Worm (Caenorhabditis elegans): ENCODE measurements around the gene T15B7.15.

The T15B7.15 gene

DNA sequence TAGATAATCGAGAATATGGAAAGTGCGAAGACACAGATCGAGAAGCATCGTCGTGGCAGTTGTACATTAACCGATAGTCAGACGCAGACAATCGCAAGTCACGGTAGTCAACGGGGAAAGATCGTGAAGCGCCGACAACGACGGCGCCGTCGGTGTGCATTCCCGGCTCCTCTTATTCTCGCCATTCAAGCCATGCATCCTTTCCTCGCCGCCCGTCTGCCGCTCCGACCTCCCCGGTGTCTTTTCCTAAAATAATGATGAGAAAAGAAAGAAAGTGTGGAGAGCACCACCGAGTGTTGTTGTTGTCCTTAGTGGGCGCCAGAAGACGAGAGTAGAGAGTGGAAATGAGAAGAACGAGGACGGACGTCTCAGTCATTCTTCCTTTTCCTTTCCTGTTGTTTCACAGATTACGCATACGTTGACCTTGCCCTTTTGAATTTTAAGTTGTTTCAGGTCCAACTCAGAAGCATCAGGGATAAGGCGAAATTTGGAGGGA lies 44.7 kb downstream of the T15B7.15 start, which contains the start of gene ZC404.1:
TSS of gene ZC404.1 (plus strand) at position 446 of the 496 bp plus-strand sequence.
- no peak for TF ChIP-seq nhr-11 (tag; optimal IDR thresholded peaks at IDR 0.05)
- TF ChIP-seq unc-62 (GFP tag; optimal IDR thresholded peaks at IDR 0.05), result no peak
- TF ChIP-seq ama-1 (optimal IDR thresholded peaks at IDR 0.05), result no peak
- no peak for TF ChIP-seq fkh-4 (tag; optimal IDR thresholded peaks at IDR 0.05; ENCODE audit: borderline replicate concordance)
- no peak for TF ChIP-seq dpl-1 (GFP tag; optimal IDR thresholded peaks at IDR 0.05)
- no peak for TF ChIP-seq grh-1 (GFP tag; IDR thresholded peaks at IDR 0.05)
- TF ChIP-seq aly-2 (tag; optimal IDR thresholded peaks at IDR 0.05), result no peak
- no peak for TF ChIP-seq hlh-17 (GFP tag; optimal IDR thresholded peaks at IDR 0.05; ENCODE audit: borderline replicate concordance)
- no peak for TF ChIP-seq nhr-20 (tag; optimal IDR thresholded peaks at IDR 0.05)
- TF ChIP-seq lin-35 (GFP tag; optimal IDR thresholded peaks at IDR 0.05), result peak in 1 of 2 experiments; percentile 3
- no peak for TF ChIP-seq unc-130 (tag; optimal IDR thresholded peaks at IDR 0.05)
- no peak for TF ChIP-seq rnt-1 (tag; optimal IDR thresholded peaks at IDR 0.05)
- TF ChIP-seq nhr-237 (tag; optimal IDR thresholded peaks at IDR 0.05), result no peak
- no peak for TF ChIP-seq ceh-8 (GFP tag; optimal IDR thresholded peaks at IDR 0.05)
- peak; percentile 64 for TF ChIP-seq fkh-8 (tag; optimal IDR thresholded peaks at IDR 0.05)
- peak; percentile 1 for TF ChIP-seq unc-86 (tag; optimal IDR thresholded peaks at IDR 0.05)
- peak; percentile 74 for TF ChIP-seq lin-14 (GFP tag; optimal IDR thresholded peaks at IDR 0.05)
- TF ChIP-seq efl-1 (optimal IDR thresholded peaks at IDR 0.05), result peak; percentile 3 to 8
- TF ChIP-seq efl-1 (GFP tag; optimal IDR thresholded peaks at IDR 0.05 in 1 of 2), result peak in 1 of 2 experiments; percentile 49
- TF ChIP-seq fos-1 (tag; optimal IDR thresholded peaks at IDR 0.05), result no peak
- TF ChIP-seq ceh-88 (GFP tag; IDR thresholded peaks at IDR 0.05), result no peak
- TF ChIP-seq ceh-82 (tag; optimal IDR thresholded peaks at IDR 0.05), result peak in 1 of 3 experiments; percentile 23
- peak; percentile 12 for TF ChIP-seq nhr-47 (tag; optimal IDR thresholded peaks at IDR 0.05)
- no peak for TF ChIP-seq xbp-1 (tag; optimal IDR thresholded peaks at IDR 0.05)
- peak; percentile 21 for TF ChIP-seq swsn-7 (tag; optimal IDR thresholded peaks at IDR 0.05)
- TF ChIP-seq elt-2 (tag; optimal IDR thresholded peaks at IDR 0.05), result no peak
- TF ChIP-seq snpc-4 (tag; optimal IDR thresholded peaks at IDR 0.05), result peak; percentile 24
- TF ChIP-seq nhr-71 (tag; optimal IDR thresholded peaks at IDR 0.05), result peak; percentile 36
- no peak for TF ChIP-seq nhr-77 (tag; optimal IDR thresholded peaks at IDR 0.05)
- TF ChIP-seq lsy-2 (tag; optimal IDR thresholded peaks at IDR 0.05), result peak in 1 of 2 experiments; percentile 22
- TF ChIP-seq blmp-1 (tag; optimal IDR thresholded peaks at IDR 0.05), result no peak
- TF ChIP-seq lin-39 (tag; optimal IDR thresholded peaks at IDR 0.05), result no peak
- no peak for TF ChIP-seq ceh-63 (GFP tag; optimal IDR thresholded peaks at IDR 0.05)
- TF ChIP-seq alr-1 (tag; optimal IDR thresholded peaks at IDR 0.05; ENCODE audit: borderline replicate concordance), result no peak

DNA sequence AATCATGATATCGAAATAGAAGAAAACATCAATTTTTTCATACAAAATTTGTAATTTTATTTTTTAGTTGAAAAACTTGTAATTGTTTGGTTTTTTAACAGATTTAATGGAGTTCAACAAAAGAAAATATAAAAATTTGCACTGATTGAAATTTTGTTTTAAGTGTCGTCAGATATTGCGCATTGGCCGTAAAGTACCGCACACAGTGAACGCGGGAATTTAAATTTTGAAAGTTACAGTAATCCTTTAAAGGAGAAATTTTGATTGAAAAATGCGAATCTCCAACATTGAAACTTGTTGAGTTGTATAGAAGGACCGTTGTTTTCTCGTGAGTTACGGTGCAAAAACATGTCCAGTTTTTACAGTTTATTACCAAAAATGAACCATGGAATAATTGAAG lies 45.5 kb downstream of the T15B7.15 start:
- TF ChIP-seq lin-15B (tag; optimal IDR thresholded peaks at IDR 0.05) (no peak), lsy-2 (tag; optimal IDR thresholded peaks at IDR 0.05) (peak in 1 of 2 experiments; percentile 41), dpl-1 (GFP tag; optimal IDR thresholded peaks at IDR 0.05) (peak in 2 of 3 experiments; percentile 26 to 70), F16B12.6 (tag; optimal IDR thresholded peaks at IDR 0.05) (peak; percentile 31), ceh-8 (GFP tag; optimal IDR thresholded peaks at IDR 0.05) (no peak), lin-35 (GFP tag; optimal IDR thresholded peaks at IDR 0.05) (peak; percentile 7 to 60), rnt-1 (tag; optimal IDR thresholded peaks at IDR 0.05) (no peak), efl-1 (optimal IDR thresholded peaks at IDR 0.05) (peak in 1 of 2 experiments; percentile 48), efl-1 (GFP tag; optimal IDR thresholded peaks at IDR 0.05 in 1 of 2) (peak; percentile 8 to 64)

DNA sequence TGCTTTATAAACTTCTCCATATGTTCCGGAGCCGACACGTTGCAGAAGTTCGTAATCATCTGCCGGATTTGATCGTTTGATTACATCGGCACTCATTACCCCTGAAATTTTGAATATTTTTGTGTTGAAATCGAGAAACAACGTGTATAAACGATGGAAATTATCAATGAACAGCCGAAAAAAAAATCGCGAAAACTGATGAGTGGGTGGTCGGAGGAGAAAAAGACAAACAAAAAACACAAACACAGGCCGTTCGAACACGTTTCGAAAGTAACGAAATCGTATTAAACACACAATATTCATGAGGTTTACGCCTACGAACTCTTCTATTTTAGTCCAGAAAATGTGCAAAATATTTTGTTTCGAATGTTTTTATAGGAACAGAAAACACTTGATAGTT lies 45.9 kb downstream of the T15B7.15 start, which contains the start of gene gck-2:
TSS of gene gck-2 (minus strand) at position 101 of the 400 bp plus-strand sequence.
- TF ChIP-seq blmp-1 (tag; optimal IDR thresholded peaks at IDR 0.05) (no peak), dsc-1 (tag; optimal IDR thresholded peaks at IDR 0.05) (no peak), fkh-4 (tag; optimal IDR thresholded peaks at IDR 0.05; ENCODE audit: borderline replicate concordance) (no peak), fkh-10 (GFP tag; optimal IDR thresholded peaks at IDR 0.05) (no peak), fkh-8 (tag; optimal IDR thresholded peaks at IDR 0.05) (no peak), Y116A8C.19 (tag; optimal IDR thresholded peaks at IDR 0.05; ENCODE audit: borderline replicate concordance) (no peak), isw-1 (GFP tag; IDR thresholded peaks at IDR 0.05) (no peak)

Data from whole organism, L1 larva.